Worm (Caenorhabditis elegans) whole organism, early embryonic: ENCODE measurements around the gene unc-9.

ENCODE experiments used
- F13C5.2 ChIP-seq: sonication (generic microtip); optimal IDR thresholded peaks from 2 replicates; lab custom pipeline; 2017; ENCODE audit warnings: mild to moderate bottlenecking, missing genetic modification characterization, inconsistent platforms, missing compliant biosample characterization
- aly-1 ChIP-seq: sonication (generic microtip); optimal IDR thresholded peaks from 2 replicates; lab custom pipeline; 2016; ENCODE audit warnings: missing genetic modification characterization, missing compliant biosample characterization
- ama-1 ChIP-seq: fragments of 150-350 bp; optimal IDR thresholded peaks from 2 replicates; lab custom pipeline; 2014
- ets-7 ChIP-seq: sonication (generic microtip); optimal IDR thresholded peaks from 2 replicates; lab custom pipeline; 2016; ENCODE audit warnings: missing genotype, missing genetic modification characterization, missing compliant biosample characterization
- hmbx-1 ChIP-seq: sonication (generic microtip); optimal IDR thresholded peaks from 2 replicates; lab custom pipeline; 2016; ENCODE audit warnings: mild to moderate bottlenecking, missing genetic modification characterization, missing compliant biosample characterization
- hnd-1 ChIP-seq: sonication (generic microtip); optimal IDR thresholded peaks from 2 replicates; lab custom pipeline; 2016; ENCODE audit warnings: missing genetic modification characterization, missing compliant biosample characterization
- tbx-37 ChIP-seq: fragments of 200-800 bp; sonication (Bioruptor generic); conservative IDR thresholded peaks from 2 replicates; pipeline ENCODE4 v1.3.6; 2022; ENCODE audit warnings: missing genetic modification reagents, missing genetic modification characterization, missing compliant biosample characterization
- tra-4 ChIP-seq: sonication (generic microtip); optimal IDR thresholded peaks from 2 replicates; lab custom pipeline; 2017; ENCODE audit warnings: missing genetic modification characterization, missing compliant biosample characterization

ce11 chrX:13237102-13237501 is 35.5 kb downstream of the unc-9 start, which contains the start of gene K08H2.3:
- no peak for TF ChIP-seq F13C5.2
- TF ChIP-seq ets-7 (tag; lab: Kevin White, UChicago) = no peak
- no peak for TF ChIP-seq tra-4
- no peak for TF ChIP-seq tbx-37
- TF ChIP-seq ama-1 (lab: Kevin White, UChicago) = no peak
- TF ChIP-seq hnd-1 = no peak
- TF ChIP-seq hmbx-1 (tag; lab: Kevin White, UChicago) = no peak
- TF ChIP-seq aly-1 (tag; lab: Kevin White, UChicago) = no peak
